Worm (Caenorhabditis elegans) whole organism, young adult: ENCODE data around the gene fbxa-141.
A peak's percentile ranks its signal among the peaks of the same experiment; 100 is the strongest.

Experiments used
- F37B4.10 ChIP-seq: fragments of 200-800 bp; sonication (Bioruptor generic); IDR thresholded peaks from 2 replicates; pipeline ENCODE4 v1.3.6; 2022; ENCODE audit warnings: missing genetic modification characterization, missing compliant biosample characterization
- F39B2.1 ChIP-seq: fragments of 200-800 bp; sonication (Bioruptor generic); IDR thresholded peaks from 2 replicates; pipeline ENCODE4 v1.3.6; 2022; ENCODE audit warnings: missing genetic modification reagents, missing genetic modification characterization, missing compliant biosample characterization
- K11D2.4 ChIP-seq: fragments of 200-800 bp; sonication (Bioruptor generic); IDR thresholded peaks from 2 replicates; pipeline ENCODE4 v1.3.6; 2022; ENCODE audit warnings: missing genetic modification reagents, missing genetic modification characterization, missing compliant biosample characterization
- T26A5.8 ChIP-seq: sonication (generic microtip); optimal IDR thresholded peaks from 2 replicates; lab custom pipeline; 2016; ENCODE audit warnings: missing genetic modification characterization, missing compliant biosample characterization
- Y56A3A.18 ChIP-seq: fragments of 200-800 bp; sonication (Bioruptor generic); IDR thresholded peaks from 2 replicates; pipeline ENCODE4 v1.3.6; 2022; ENCODE audit warnings: missing genetic modification reagents, missing genetic modification characterization, missing compliant biosample characterization
- ZK185.1 ChIP-seq: sonication (generic microtip); optimal IDR thresholded peaks from 2 replicates; lab custom pipeline; 2016; ENCODE audit warnings: mild to moderate bottlenecking, missing genetic modification characterization, missing compliant biosample characterization; ENCODE audit not compliant: poor library complexity, severe bottlenecking
- atf-7 ChIP-seq: sonication (generic microtip); optimal IDR thresholded peaks from 2 replicates; lab custom pipeline; 2017; ENCODE audit warnings: mild to moderate bottlenecking, missing genetic modification characterization, missing compliant biosample characterization
- attf-5 ChIP-seq: fragments of 200-800 bp; sonication (Bioruptor generic); optimal IDR thresholded peaks from 2 replicates; lab custom pipeline; 2018; ENCODE audit warnings: mild to moderate bottlenecking, missing genetic modification characterization, missing compliant biosample characterization
- attf-6 ChIP-seq: fragments of 200-800 bp; sonication (Bioruptor generic); IDR thresholded peaks from 2 replicates; pipeline ENCODE4 v1.3.6; 2022; ENCODE audit warnings: missing genetic modification reagents, missing genetic modification characterization, missing compliant biosample characterization
- ccch-3 ChIP-seq: fragments of 200-800 bp; sonication (Bioruptor generic); optimal IDR thresholded peaks from 2 replicates; lab custom pipeline; 2018; ENCODE audit warnings: mild to moderate bottlenecking, missing genetic modification characterization, missing compliant biosample characterization
- cebp-1 ChIP-seq, 2 experiments: fragments of 200-800 bp in 1 of 2; sonication (Bioruptor generic) in 1 of 2; sonication (generic microtip) in 1 of 2; IDR thresholded peaks in 1 of 2; optimal IDR thresholded peaks in 1 of 2; 2 replicates each; pipeline versions ENCODE4 v1.3.6 to Lab custom; 2017 to 2022; ENCODE audit warnings: missing compliant biosample characterization in 2 of 2, missing genetic modification characterization in 2 of 2, mild to moderate bottlenecking in 1 of 2, missing genetic modification reagents in 1 of 2, moderate library complexity in 1 of 2
- dox-1 ChIP-seq: fragments of 200-800 bp; sonication (Bioruptor generic); IDR thresholded peaks from 2 replicates; pipeline ENCODE4 v1.3.6; 2022; ENCODE audit warnings: missing genetic modification reagents, missing genetic modification characterization, missing compliant biosample characterization
- egrh-3 ChIP-seq: fragments of 200-800 bp; sonication (Bioruptor generic); IDR thresholded peaks from 2 replicates; pipeline ENCODE4 v1.3.6; 2022; ENCODE audit warnings: missing genetic modification reagents, missing genetic modification characterization, missing compliant biosample characterization
- ets-4 ChIP-seq: fragments of 200-800 bp; sonication (Bioruptor generic); optimal IDR thresholded peaks from 2 replicates; lab custom pipeline; 2018; ENCODE audit warnings: mild to moderate bottlenecking, missing genetic modification characterization, missing compliant biosample characterization
- him-1 ChIP-seq: sonication (generic microtip); optimal IDR thresholded peaks from 2 replicates; lab custom pipeline; 2016; ENCODE audit warnings: missing genotype, missing genetic modification reagents, missing genetic modification characterization, missing compliant biosample characterization
- hmg-1.2 ChIP-seq: fragments of 200-800 bp; sonication (Bioruptor generic); IDR thresholded peaks from 2 replicates; pipeline ENCODE4 v1.3.6; 2022; ENCODE audit warnings: missing genetic modification reagents, missing genetic modification characterization, missing compliant biosample characterization
- let-526 ChIP-seq: fragments of 200-800 bp; sonication (Bioruptor generic); IDR thresholded peaks from 2 replicates; pipeline ENCODE4 v1.3.6; 2022; ENCODE audit warnings: missing genetic modification reagents, missing genetic modification characterization, missing compliant biosample characterization
- lin-40 ChIP-seq: sonication (generic microtip); optimal IDR thresholded peaks from 2 replicates; lab custom pipeline; 2016; ENCODE audit warnings: missing genetic modification characterization, mild to moderate bottlenecking, missing compliant biosample characterization, missing genotype, missing genetic modification reagents
- lsl-1 ChIP-seq: fragments of 200-800 bp; sonication (Bioruptor generic); optimal IDR thresholded peaks from 2 replicates; lab custom pipeline; 2018; ENCODE audit warnings: mild to moderate bottlenecking, missing genetic modification characterization, moderate library complexity, missing compliant biosample characterization
- lsy-27 ChIP-seq: sonication (generic microtip); optimal IDR thresholded peaks from 2 replicates; lab custom pipeline; 2017; ENCODE audit warnings: missing genetic modification characterization, mild to moderate bottlenecking, missing compliant biosample characterization, antibody characterized with exemption, missing genotype, borderline replicate concordance; ENCODE audit not compliant: insufficient read depth
- madf-3 ChIP-seq: fragments of 200-800 bp; sonication (Bioruptor generic); IDR thresholded peaks from 2 replicates; pipeline ENCODE4 v1.3.6; 2022; ENCODE audit warnings: missing genetic modification reagents, missing genetic modification characterization, missing compliant biosample characterization
- madf-6 ChIP-seq: fragments of 200-800 bp; sonication (Bioruptor generic); IDR thresholded peaks from 2 replicates; pipeline ENCODE4 v1.3.6; 2022; ENCODE audit warnings: missing genetic modification reagents, missing genetic modification characterization, missing compliant biosample characterization
- nfya-1 ChIP-seq: sonication (generic microtip); optimal IDR thresholded peaks from 2 replicates; lab custom pipeline; 2017; ENCODE audit warnings: antibody characterized with exemption, missing compliant biosample characterization, missing genetic modification characterization, borderline replicate concordance; ENCODE audit not compliant: insufficient read depth
- nhr-80 ChIP-seq: sonication (generic microtip); optimal IDR thresholded peaks from 2 replicates; lab custom pipeline; 2016; ENCODE audit warnings: missing genetic modification characterization, missing compliant biosample characterization
- nhr-90 ChIP-seq: sonication (generic microtip); optimal IDR thresholded peaks from 2 replicates; lab custom pipeline; 2016; ENCODE audit warnings: missing genotype, mild to moderate bottlenecking, missing genetic modification characterization, missing compliant biosample characterization
- sea-2 ChIP-seq: fragments of 200-800 bp; sonication (Bioruptor generic); IDR thresholded peaks from 2 replicates; pipeline ENCODE4 v1.3.6; 2022; ENCODE audit warnings: missing genetic modification characterization, missing compliant biosample characterization
- snpc-3.4 ChIP-seq: sonication (generic microtip); optimal IDR thresholded peaks from 2 replicates; lab custom pipeline; 2017; ENCODE audit warnings: missing genetic modification characterization, mild to moderate bottlenecking, missing compliant biosample characterization, antibody characterized with exemption, moderate library complexity, missing genotype, missing genetic modification reagents
- somi-1 ChIP-seq: fragments of 200-800 bp; sonication (Bioruptor generic); optimal IDR thresholded peaks from 2 replicates; lab custom pipeline; 2018; ENCODE audit warnings: mild to moderate bottlenecking, missing genetic modification characterization, missing compliant biosample characterization
- unc-130 ChIP-seq: sonication (generic microtip); optimal IDR thresholded peaks from 2 replicates; lab custom pipeline; 2016; ENCODE audit warnings: missing genetic modification reagents, missing genetic modification characterization, missing compliant biosample characterization
- unc-62 ChIP-seq: fragments of 150-350 bp; optimal IDR thresholded peaks from 2 replicates; lab custom pipeline; 2014; ENCODE audit warnings: missing biosample characterization, missing genetic modification reagents, missing genetic modification characterization
- zfh-2 ChIP-seq: fragments of 200-800 bp; sonication (Bioruptor generic); conservative IDR thresholded peaks from 2 replicates; pipeline ENCODE4 v1.3.6; 2022; ENCODE audit warnings: missing genetic modification reagents, missing genetic modification characterization, missing compliant biosample characterization
- ztf-22 ChIP-seq: fragments of 200-800 bp; sonication (Bioruptor generic); optimal IDR thresholded peaks from 2 replicates; lab custom pipeline; 2018; ENCODE audit warnings: mild to moderate bottlenecking, missing genetic modification characterization, moderate library complexity, missing compliant biosample characterization
- ztf-28 ChIP-seq: fragments of 200-800 bp; sonication (Bioruptor generic); IDR thresholded peaks from 2 replicates; pipeline ENCODE4 v1.3.6; 2022; ENCODE audit warnings: missing genetic modification reagents, missing genetic modification characterization, missing compliant biosample characterization
- ztf-3 ChIP-seq: fragments of 200-800 bp; sonication (Bioruptor generic); optimal IDR thresholded peaks from 2 replicates; lab custom pipeline; 2018; ENCODE audit warnings: mild to moderate bottlenecking, missing genetic modification characterization, missing compliant biosample characterization
- ztf-6 ChIP-seq: fragments of 200-800 bp; sonication (Bioruptor generic); IDR thresholded peaks from 2 replicates; pipeline ENCODE4 v1.3.6; 2022; ENCODE audit warnings: missing genetic modification reagents, missing genetic modification characterization, missing compliant biosample characterization

fbxa-141 gene

DNA sequence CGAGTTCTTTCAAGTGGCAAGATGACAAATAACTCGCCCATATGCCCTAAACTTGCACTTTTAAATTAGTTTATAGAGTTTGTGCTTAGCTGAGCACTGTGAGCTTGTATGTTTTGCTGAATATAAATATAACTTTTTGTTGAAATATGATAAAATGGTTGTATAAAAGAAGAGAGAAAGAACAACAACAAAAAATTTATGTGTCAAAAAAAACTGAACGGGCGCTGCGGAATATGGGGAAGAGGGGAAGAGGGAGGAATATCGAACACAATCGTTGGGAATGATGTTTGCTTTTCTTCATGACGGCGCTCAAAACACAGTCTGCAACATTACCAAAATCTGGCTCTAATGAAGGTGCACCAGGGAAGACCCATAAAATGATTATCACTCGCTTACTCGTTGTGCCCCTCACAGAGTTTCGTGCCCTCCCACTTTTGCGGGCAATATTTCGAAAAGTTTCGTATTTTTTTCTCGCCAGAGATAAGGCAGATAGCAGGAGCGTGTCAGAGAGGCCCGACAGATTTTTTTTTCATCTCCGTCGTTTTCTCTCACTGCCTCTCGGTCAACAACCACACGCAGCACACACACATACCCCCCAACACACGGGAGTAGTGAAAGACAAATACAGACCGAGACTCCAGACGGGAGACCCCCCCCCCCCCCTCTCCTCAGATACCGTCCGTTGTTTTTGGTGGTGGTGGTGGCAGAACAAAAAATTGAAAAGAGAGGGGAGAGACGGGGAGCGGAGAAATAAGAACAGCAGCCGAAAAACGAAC is 7.0 kb downstream of the fbxa-141 start (continued):
- TF ChIP-seq madf-6 (GFP tag; lab: Robert Waterston, UW) (0 out of 2 replicates have a peak, but pooled peaks have one; percentile 32), madf-3 (GFP tag; lab: Robert Waterston, UW) (no peak), ztf-22 (GFP tag; lab: Kevin White, UChicago) (peak; percentile 48), ets-4 (GFP tag; lab: Kevin White, UChicago) (peak; percentile 36), let-526 (peak; percentile 23; the same call in 1 of the 2 replicates), sea-2 (GFP tag; lab: Robert Waterston, UW) (no peak), hmg-1.2 (GFP tag; lab: Robert Waterston, UW) (peak; percentile 20; the same call in 1 of the 2 replicates), somi-1 (GFP tag; lab: Kevin White, UChicago) (peak; percentile 55), ztf-28 (GFP tag; lab: Robert Waterston, UW) (no peak), lin-40 (tag; lab: Kevin White, UChicago) (peak; percentile 36), cebp-1 (GFP tag; IDR thresholded peaks at IDR 0.05; lab: Robert Waterston, UW) (no peak), cebp-1 (tag; optimal IDR thresholded peaks at IDR 0.05; lab: Kevin White, UChicago) (peak; percentile 73), atf-7 (peak; percentile 7), ztf-3 (no peak)
- TF ChIP-seq, all 124 proteins: peak for 21

DNA sequence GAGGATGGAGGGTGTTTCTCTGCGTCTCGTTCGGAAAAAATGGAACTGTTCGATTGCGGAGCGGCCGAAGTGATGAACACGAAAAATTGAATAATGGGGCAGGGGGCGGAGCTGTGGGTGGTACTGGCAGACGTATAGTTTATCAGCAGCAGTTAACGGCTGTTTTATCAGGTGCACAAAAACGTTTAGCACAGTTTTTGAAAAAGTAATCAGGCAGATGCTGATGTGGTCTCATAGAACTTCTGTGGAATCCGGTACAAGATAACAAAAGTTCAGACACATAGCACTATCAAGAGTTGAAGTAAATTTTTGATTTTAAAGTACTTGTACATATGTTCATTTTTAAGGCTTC is 8.2 kb downstream of the fbxa-141 start:
- no peak for TF ChIP-seq attf-5 (GFP tag; lab: Kevin White, UChicago)
- no peak for TF ChIP-seq F37B4.10 (GFP tag; lab: Robert Waterston, UW)
- TF ChIP-seq nhr-80 (tag; lab: Kevin White, UChicago): peak; percentile 38
- TF ChIP-seq, all 124 proteins: peak for 1

DNA sequence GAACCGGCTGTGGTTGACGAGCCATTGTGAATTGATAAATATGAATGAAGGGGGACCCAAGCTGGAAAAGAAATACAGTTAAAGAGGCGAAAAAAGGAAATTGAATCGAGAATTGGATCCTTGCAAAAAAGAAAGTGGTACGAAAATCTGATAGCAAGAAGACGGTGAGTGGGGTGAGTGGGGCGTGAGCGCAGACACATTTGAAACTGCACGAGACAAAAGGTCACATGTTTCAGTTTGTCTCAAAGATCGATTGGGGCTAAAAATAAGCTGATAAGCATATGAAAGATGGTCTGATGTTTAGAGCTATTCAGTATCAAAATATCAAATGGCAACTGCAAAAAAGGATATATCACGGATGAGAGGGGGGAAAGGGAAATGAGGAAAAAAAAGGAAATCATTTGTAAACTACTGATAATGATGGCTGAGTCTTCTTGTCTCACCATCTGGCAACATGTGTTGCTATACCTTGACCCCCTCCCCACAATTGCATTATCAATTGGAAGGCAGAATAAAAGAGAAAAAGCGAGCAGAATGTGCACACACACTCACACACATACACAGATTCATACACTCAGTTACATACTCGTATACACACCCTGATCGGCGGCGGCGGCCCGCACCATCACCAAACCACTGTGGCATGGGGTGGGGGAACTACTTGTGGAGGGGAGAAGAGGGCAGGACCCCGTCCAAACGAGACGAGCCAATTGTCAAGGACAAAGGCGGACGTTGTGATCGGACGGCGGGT is 8.7 kb downstream of the fbxa-141 start, which contains the start of gene M163.1:
TSS of gene M163.1 (minus strand) at position 25 of the 751 bp plus-strand sequence.
- no peak for TF ChIP-seq lsl-1 (GFP tag; lab: Kevin White, UChicago)
- TF ChIP-seq ZK185.1 (tag; lab: Kevin White, UChicago): no peak
- peak; percentile 13 for TF ChIP-seq unc-62 (GFP tag; lab: Kevin White, UChicago)
- no peak for TF ChIP-seq F39B2.1 (GFP tag; lab: Robert Waterston, UW)
- TF ChIP-seq cebp-1 (GFP tag; IDR thresholded peaks at IDR 0.05; lab: Robert Waterston, UW): no peak
- TF ChIP-seq cebp-1 (tag; optimal IDR thresholded peaks at IDR 0.05; lab: Kevin White, UChicago): peak; percentile 21
- peak; percentile 30 for TF ChIP-seq nhr-80 (tag; lab: Kevin White, UChicago)
- TF ChIP-seq attf-6 (GFP tag; lab: Robert Waterston, UW): no peak
- peak; percentile 94 for TF ChIP-seq zfh-2
- TF ChIP-seq K11D2.4: no peak
- no peak for TF ChIP-seq unc-130 (GFP tag; lab: Kevin White, UChicago)
- no peak for TF ChIP-seq ztf-6 (GFP tag; lab: Robert Waterston, UW)
- TF ChIP-seq snpc-3.4 (tag; lab: Kevin White, UChicago): no peak
- TF ChIP-seq him-1 (tag; lab: Kevin White, UChicago): no peak
- no peak for TF ChIP-seq nhr-90 (tag; lab: Kevin White, UChicago)
- TF ChIP-seq nfya-1 (tag; lab: Kevin White, UChicago): no peak
- TF ChIP-seq dox-1 (GFP tag; lab: Robert Waterston, UW): peak; percentile 64
- 0 out of 2 replicates have a peak, but pooled peaks have one; percentile 6 for TF ChIP-seq Y56A3A.18 (GFP tag; lab: Robert Waterston, UW)
- TF ChIP-seq ccch-3 (GFP tag; lab: Kevin White, UChicago): no peak
- no peak for TF ChIP-seq lsy-27
- TF ChIP-seq T26A5.8 (tag; lab: Kevin White, UChicago): no peak
- TF ChIP-seq egrh-3 (GFP tag; lab: Robert Waterston, UW): peak; percentile 29; the same call in 1 of the 2 replicates
